Worm (Caenorhabditis elegans): ENCODE results near the gene F11D11.6.

The F11D11.6 gene

DNA sequence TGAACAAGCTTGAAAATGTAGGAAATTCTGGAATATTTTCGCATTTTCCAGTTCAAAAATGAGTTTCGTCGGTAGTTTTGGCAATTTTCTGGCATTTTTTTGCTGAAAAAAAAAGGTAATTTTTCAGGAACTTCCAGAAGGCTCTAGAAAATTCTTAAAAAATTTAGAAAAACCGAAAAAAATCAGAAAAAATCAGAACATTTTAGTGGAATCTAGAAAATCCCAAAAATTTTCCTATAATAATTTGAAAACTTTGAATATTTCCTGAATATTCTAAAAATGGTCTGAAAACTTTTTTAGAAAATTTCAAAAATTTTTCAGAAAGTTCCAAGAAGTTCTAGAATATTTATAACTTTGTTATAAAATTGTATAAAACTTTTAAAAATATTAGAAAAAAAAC lies 33.8 kb upstream of the F11D11.6 start, which contains the start of gene Y17D7B.3:
Gene Y17D7B.3, minus strand, starts transcription at position 101 of the 400 bp plus-strand sequence.
- TF ChIP-seq snpc-4 (tag; optimal IDR thresholded peaks at IDR 0.05) (no peak), nhr-28 (tag; optimal IDR thresholded peaks at IDR 0.05) (no peak), blmp-1 (tag; optimal IDR thresholded peaks at IDR 0.05) (no peak), ceh-39 (tag; optimal IDR thresholded peaks at IDR 0.05) (no peak), ham-2 (GFP tag; optimal IDR thresholded peaks at IDR 0.05) (no peak), lin-13 (tag; optimal IDR thresholded peaks at IDR 0.05) (no peak), elt-1 (tag; optimal IDR thresholded peaks at IDR 0.05; ENCODE audit: borderline replicate concordance, insufficient read depth) (no peak), mep-1 (tag; optimal IDR thresholded peaks at IDR 0.05) (no peak), nhr-76 (tag; optimal IDR thresholded peaks at IDR 0.05) (no peak), mab-5 (tag; optimal IDR thresholded peaks at IDR 0.05) (no peak), M03D4.4 (tag; optimal IDR thresholded peaks at IDR 0.05) (no peak), nhr-237 (tag; optimal IDR thresholded peaks at IDR 0.05) (no peak), lsy-2 (tag; optimal IDR thresholded peaks at IDR 0.05) (no peak), unc-39 (tag; optimal IDR thresholded peaks at IDR 0.05) (no peak), ceh-43 (GFP tag; optimal IDR thresholded peaks at IDR 0.05) (no peak), drap-1 (GFP tag; optimal IDR thresholded peaks at IDR 0.05) (no peak)

- TF ChIP-seq lin-13 (tag; optimal IDR thresholded peaks at IDR 0.05) (no peak), mls-2 (tag; optimal IDR thresholded peaks at IDR 0.05) (no peak)
These were observed 30.5 kb upstream of the F11D11.6 start, which contains the start of gene Y17D7B.10 for ce11 chrV:18783474-18783873. Gene Y17D7B.10 (plus strand): TSS chrV:18783716.

ce11 chrV:18782747-18783146 lies 29.8 kb upstream of the F11D11.6 start:
- TF ChIP-seq elt-1 (tag; optimal IDR thresholded peaks at IDR 0.05; ENCODE audit: borderline replicate concordance, insufficient read depth) (no peak), ceh-83 (GFP tag; optimal IDR thresholded peaks at IDR 0.05) (no peak), drap-1 (GFP tag; optimal IDR thresholded peaks at IDR 0.05) (no peak), lin-13 (tag; optimal IDR thresholded peaks at IDR 0.05) (no peak), blmp-1 (tag; optimal IDR thresholded peaks at IDR 0.05) (no peak), nhr-2 (tag; optimal IDR thresholded peaks at IDR 0.05) (no peak), nhr-76 (tag; optimal IDR thresholded peaks at IDR 0.05) (no peak), cnd-1 (tag; optimal IDR thresholded peaks at IDR 0.05) (no peak), ces-1 (GFP tag; optimal IDR thresholded peaks at IDR 0.05) (no peak), sptf-1 (tag; optimal IDR thresholded peaks at IDR 0.05) (no peak), flh-1 (GFP tag; optimal IDR thresholded peaks at IDR 0.05) (no peak), mls-2 (tag; optimal IDR thresholded peaks at IDR 0.05) (no peak), nhr-28 (tag; optimal IDR thresholded peaks at IDR 0.05) (no peak), unc-39 (tag; optimal IDR thresholded peaks at IDR 0.05) (no peak), nhr-237 (tag; optimal IDR thresholded peaks at IDR 0.05) (no peak), ceh-39 (tag; optimal IDR thresholded peaks at IDR 0.05) (no peak), ceh-43 (GFP tag; optimal IDR thresholded peaks at IDR 0.05) (no peak), mab-5 (tag; optimal IDR thresholded peaks at IDR 0.05) (no peak), M03D4.4 (tag; optimal IDR thresholded peaks at IDR 0.05) (no peak)

DNA sequence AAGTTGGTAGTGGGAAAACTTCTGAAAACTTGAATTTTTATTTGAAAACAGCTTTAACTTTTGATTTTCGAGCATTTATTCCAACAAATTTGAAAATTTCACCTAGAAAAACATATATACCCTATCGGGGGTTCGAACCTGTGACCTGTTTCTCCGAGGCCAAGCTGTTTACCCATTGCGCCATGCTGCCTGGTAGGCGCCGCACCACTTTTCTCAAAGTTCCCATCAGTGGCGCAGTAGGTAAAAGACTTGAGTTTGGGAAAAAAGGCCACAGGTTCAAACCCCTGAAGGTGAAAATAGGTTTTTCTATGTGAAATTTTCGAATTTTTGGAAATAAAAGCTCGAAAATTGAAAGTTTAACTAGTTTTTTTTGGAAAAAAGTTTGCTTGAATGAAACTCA lies 27.7 kb upstream of the F11D11.6 start:
- TF ChIP-seq lin-13 (tag; optimal IDR thresholded peaks at IDR 0.05) (no peak), sptf-1 (tag; optimal IDR thresholded peaks at IDR 0.05) (no peak), unc-120 (tag; optimal IDR thresholded peaks at IDR 0.05; ENCODE audit: poor library complexity, severe bottlenecking) (no peak), unc-39 (tag; optimal IDR thresholded peaks at IDR 0.05) (no peak), pha-4 (tag; optimal IDR thresholded peaks at IDR 0.05) (no peak), flh-1 (GFP tag; optimal IDR thresholded peaks at IDR 0.05) (no peak), cnd-1 (tag; optimal IDR thresholded peaks at IDR 0.05) (no peak)

- TF ChIP-seq flh-1 (GFP tag; optimal IDR thresholded peaks at IDR 0.05): no peak
- TF ChIP-seq nhr-12 (tag; optimal IDR thresholded peaks at IDR 0.05): no peak
- no peak for TF ChIP-seq elt-1 (tag; optimal IDR thresholded peaks at IDR 0.05; ENCODE audit: borderline replicate concordance, insufficient read depth)
- TF ChIP-seq mls-2 (tag; optimal IDR thresholded peaks at IDR 0.05): no peak
- TF ChIP-seq mab-5 (tag; optimal IDR thresholded peaks at IDR 0.05): no peak
- no peak for TF ChIP-seq mep-1 (tag; optimal IDR thresholded peaks at IDR 0.05)
- TF ChIP-seq nhr-237 (tag; optimal IDR thresholded peaks at IDR 0.05): no peak
- TF ChIP-seq ces-1 (GFP tag; optimal IDR thresholded peaks at IDR 0.05): no peak
- TF ChIP-seq ceh-83 (GFP tag; optimal IDR thresholded peaks at IDR 0.05): no peak
- TF ChIP-seq nhr-28 (tag; optimal IDR thresholded peaks at IDR 0.05): no peak
- TF ChIP-seq bed-3 (GFP tag; optimal IDR thresholded peaks at IDR 0.05): no peak
- TF ChIP-seq pha-4 (tag; optimal IDR thresholded peaks at IDR 0.05): no peak
- no peak for TF ChIP-seq snpc-4 (tag; optimal IDR thresholded peaks at IDR 0.05)
- TF ChIP-seq lin-32 (GFP tag; optimal IDR thresholded peaks at IDR 0.05): no peak
- TF ChIP-seq cnd-1 (tag; optimal IDR thresholded peaks at IDR 0.05): no peak
These were observed 23.4 kb upstream of the F11D11.6 start, which contains the start of gene Y17D7B.4 for ce11 chrV:18776245-18776737. Gene Y17D7B.4 (minus strand): TSS chrV:18776687.
